Worm (Caenorhabditis elegans) whole organism, mixed stage, embryonic: ENCODE data around the gene F56D6.6.
A peak's percentile ranks its signal among the peaks of the same experiment; 100 is the strongest.

Experiments
- bed-3 ChIP-seq: fragments of 200-800 bp; sonication (Bioruptor generic); optimal IDR thresholded peaks from 3 replicates; lab custom pipeline; 2018; ENCODE audit warnings: mild to moderate bottlenecking, missing genetic modification characterization, moderate library complexity, missing compliant biosample characterization
- ceh-43 ChIP-seq: fragments of 200-800 bp; sonication (Bioruptor generic); optimal IDR thresholded peaks from 2 replicates; lab custom pipeline; 2018; ENCODE audit warnings: mild to moderate bottlenecking, missing genetic modification characterization, moderate library complexity, missing compliant biosample characterization
- ceh-83 ChIP-seq: fragments of 200-800 bp; sonication (Bioruptor generic); optimal IDR thresholded peaks from 2 replicates; lab custom pipeline; 2018; ENCODE audit warnings: mild to moderate bottlenecking, missing genetic modification characterization, missing compliant biosample characterization
- ces-1 ChIP-seq: fragments of 150-350 bp; optimal IDR thresholded peaks from 2 replicates; lab custom pipeline; 2014; ENCODE audit warnings: missing biosample characterization, missing genetic modification reagents, missing genetic modification characterization
- cnd-1 ChIP-seq: fragments of 200-800 bp; sonication (Bioruptor generic); optimal IDR thresholded peaks from 2 replicates; lab custom pipeline; 2018; ENCODE audit warnings: mild to moderate bottlenecking, missing genetic modification characterization, missing compliant biosample characterization
- drap-1 ChIP-seq: fragments of 200-800 bp; sonication (Bioruptor generic); optimal IDR thresholded peaks from 3 replicates; lab custom pipeline; 2018; ENCODE audit warnings: mild to moderate bottlenecking, missing genetic modification characterization, missing compliant biosample characterization
- elt-1 ChIP-seq: sonication (generic microtip); optimal IDR thresholded peaks from 2 replicates; lab custom pipeline; 2017; ENCODE audit warnings: missing genetic modification characterization, mild to moderate bottlenecking, missing compliant biosample characterization, antibody characterized with exemption, moderate library complexity, borderline replicate concordance; ENCODE audit not compliant: insufficient read depth
- elt-3 ChIP-seq: fragments of 150-350 bp; optimal IDR thresholded peaks from 2 replicates; lab custom pipeline; 2014; ENCODE audit warnings: missing biosample characterization, missing genetic modification characterization
- flh-1 ChIP-seq: fragments of 200-800 bp; sonication (Bioruptor generic); optimal IDR thresholded peaks from 2 replicates; lab custom pipeline; 2018; ENCODE audit warnings: mild to moderate bottlenecking, missing genetic modification characterization, moderate library complexity, missing compliant biosample characterization
- ham-2 ChIP-seq: fragments of 200-800 bp; sonication (Bioruptor generic); optimal IDR thresholded peaks from 2 replicates; lab custom pipeline; 2018; ENCODE audit warnings: mild to moderate bottlenecking, missing genetic modification characterization, missing compliant biosample characterization
- hlh-1 ChIP-seq: fragments of 150-350 bp; optimal IDR thresholded peaks from 2 replicates; lab custom pipeline; 2014; ENCODE audit warnings: missing biosample characterization, missing genetic modification reagents, missing genetic modification characterization
- lin-13 ChIP-seq: fragments of 150-350 bp; optimal IDR thresholded peaks from 2 replicates; lab custom pipeline; 2014; ENCODE audit warnings: missing biosample characterization, missing genetic modification characterization
- lin-32 ChIP-seq: fragments of 200-800 bp; sonication (Bioruptor generic); optimal IDR thresholded peaks from 2 replicates; lab custom pipeline; 2018; ENCODE audit warnings: mild to moderate bottlenecking, missing genetic modification characterization, missing compliant biosample characterization
- mab-5 ChIP-seq: fragments of 150-350 bp; optimal IDR thresholded peaks from 2 replicates; lab custom pipeline; 2014; ENCODE audit warnings: missing biosample characterization, missing genetic modification characterization
- mls-2 ChIP-seq: sonication (generic microtip); optimal IDR thresholded peaks from 2 replicates; lab custom pipeline; 2016; ENCODE audit warnings: mild to moderate bottlenecking, missing genetic modification characterization, moderate library complexity, missing compliant biosample characterization
- nhr-12 ChIP-seq: fragments of 150-350 bp; optimal IDR thresholded peaks from 2 replicates; lab custom pipeline; 2014; ENCODE audit warnings: missing biosample characterization, missing genetic modification characterization
- nhr-2 ChIP-seq: fragments of 150-350 bp; optimal IDR thresholded peaks from 2 replicates; lab custom pipeline; 2014; ENCODE audit warnings: missing biosample characterization, missing genetic modification characterization
- nhr-237 ChIP-seq: fragments of 150-350 bp; optimal IDR thresholded peaks from 2 replicates; lab custom pipeline; 2014; ENCODE audit warnings: missing biosample characterization, missing genetic modification characterization
- nhr-28 ChIP-seq: fragments of 150-350 bp; optimal IDR thresholded peaks from 2 replicates; lab custom pipeline; 2014; ENCODE audit warnings: missing biosample characterization, missing genetic modification characterization
- nhr-76 ChIP-seq: sonication (generic microtip); optimal IDR thresholded peaks from 2 replicates; lab custom pipeline; 2017; ENCODE audit warnings: missing biosample characterization, missing genetic modification characterization
- pha-4 ChIP-seq: fragments of 150-350 bp; optimal IDR thresholded peaks from 2 replicates; lab custom pipeline; 2018; ENCODE audit warnings: missing biosample characterization, missing genetic modification reagents, missing genetic modification characterization
- sem-2 ChIP-seq: fragments of 200-800 bp; sonication (Bioruptor generic); optimal IDR thresholded peaks from 2 replicates; lab custom pipeline; 2018; ENCODE audit warnings: mild to moderate bottlenecking, missing genetic modification characterization, missing compliant biosample characterization
- snpc-4 ChIP-seq: fragments of 150-350 bp; optimal IDR thresholded peaks from 2 replicates; lab custom pipeline; 2014; ENCODE audit warnings: missing biosample characterization, missing genetic modification characterization
- sptf-1 ChIP-seq: sonication (generic microtip); optimal IDR thresholded peaks from 2 replicates; lab custom pipeline; 2017; ENCODE audit warnings: mild to moderate bottlenecking, missing genetic modification characterization, moderate library complexity, missing compliant biosample characterization
- tbx-8 ChIP-seq: fragments of 200-800 bp; sonication (Bioruptor generic); optimal IDR thresholded peaks from 2 replicates; lab custom pipeline; 2018; ENCODE audit warnings: mild to moderate bottlenecking, missing genetic modification characterization, moderate library complexity, missing compliant biosample characterization
- unc-120 ChIP-seq: sonication (generic microtip); optimal IDR thresholded peaks from 2 replicates; lab custom pipeline; 2017; ENCODE audit warnings: missing genetic modification characterization, missing compliant biosample characterization; ENCODE audit not compliant: poor library complexity, severe bottlenecking
- unc-62 ChIP-seq: fragments of 150-350 bp; optimal IDR thresholded peaks from 2 replicates; lab custom pipeline; 2014; ENCODE audit warnings: missing biosample characterization, missing genetic modification reagents, missing genetic modification characterization
- zip-8 ChIP-seq: fragments of 150-350 bp; optimal IDR thresholded peaks from 2 replicates; lab custom pipeline; 2014; ENCODE audit warnings: missing biosample characterization, missing genetic modification characterization
- ztf-11 ChIP-seq: fragments of 150-350 bp; optimal IDR thresholded peaks from 2 replicates; lab custom pipeline; 2014; ENCODE audit warnings: missing biosample characterization, missing genetic modification characterization

F56D6.6 gene

ce11 chrIV:3860419-3860818 lies 42.6 kb upstream of the F56D6.6 start:
- no peak for TF ChIP-seq ceh-83 (GFP tag; lab: Kevin White, UChicago)
- no peak for TF ChIP-seq unc-62
- peak; percentile 34 for TF ChIP-seq mls-2 (tag; lab: Kevin White, UChicago)
- no peak for TF ChIP-seq cnd-1 (tag; lab: Kevin White, UChicago)
- no peak for TF ChIP-seq bed-3 (GFP tag; lab: Kevin White, UChicago)
- peak; percentile 98 for TF ChIP-seq ces-1 (GFP tag; lab: Kevin White, UChicago)
- no peak for TF ChIP-seq ham-2 (GFP tag; lab: Kevin White, UChicago)
- no peak for TF ChIP-seq pha-4 (tag; lab: Kevin White, UChicago)

- TF ChIP-seq ztf-11 (tag; lab: Kevin White, UChicago) = no peak
- no peak for TF ChIP-seq ceh-83 (GFP tag; lab: Kevin White, UChicago)
- TF ChIP-seq nhr-12 (tag; lab: Kevin White, UChicago) = no peak
- TF ChIP-seq elt-3 (tag; lab: Kevin White, UChicago) = no peak
- TF ChIP-seq sptf-1 (tag; lab: Kevin White, UChicago) = no peak
- no peak for TF ChIP-seq ceh-43 (GFP tag; lab: Kevin White, UChicago)
- no peak for TF ChIP-seq flh-1 (GFP tag; lab: Kevin White, UChicago)
- TF ChIP-seq mab-5 (tag; lab: Kevin White, UChicago) = no peak
- no peak for TF ChIP-seq sem-2 (GFP tag; lab: Kevin White, UChicago)
- no peak for TF ChIP-seq elt-1 (tag; lab: Kevin White, UChicago)
- TF ChIP-seq ces-1 (GFP tag; lab: Kevin White, UChicago) = no peak
- no peak for TF ChIP-seq hlh-1 (tag; lab: Kevin White, UChicago)
Measured at ce11 chrIV:3862948-3863347, 40.1 kb upstream of the F56D6.6 start.

ce11 chrIV:3864944-3865343 lies 38.1 kb upstream of the F56D6.6 start, which contains the start of gene aat-8:
TSS of gene aat-8 (minus strand) at chrIV:3865044.
- TF ChIP-seq mls-2 (tag; lab: Kevin White, UChicago) (no peak), lin-13 (tag; lab: Kevin White, UChicago) (no peak), bed-3 (GFP tag; lab: Kevin White, UChicago) (no peak), snpc-4 (no peak), tbx-8 (GFP tag; lab: Kevin White, UChicago) (no peak), nhr-237 (no peak), zip-8 (tag; lab: Kevin White, UChicago) (no peak), ham-2 (GFP tag; lab: Kevin White, UChicago) (no peak), nhr-76 (tag; lab: Kevin White, UChicago) (no peak), pha-4 (tag; lab: Kevin White, UChicago) (no peak), sptf-1 (tag; lab: Kevin White, UChicago) (no peak), ces-1 (GFP tag; lab: Kevin White, UChicago) (no peak), ceh-43 (GFP tag; lab: Kevin White, UChicago) (no peak), elt-1 (tag; lab: Kevin White, UChicago) (no peak)
- TF ChIP-seq, all 35 proteins: peak for 0

- no peak for TF ChIP-seq ztf-11 (tag; lab: Kevin White, UChicago)
Measured at ce11 chrIV:3866018-3866417, 37.0 kb upstream of the F56D6.6 start.

ce11 chrIV:3867252-3867651 lies 35.8 kb upstream of the F56D6.6 start, which contains the start of gene F37C4.4:
TSS of gene F37C4.4 (plus strand) at chrIV:3867309.
- peak; percentile 40 for TF ChIP-seq elt-1 (tag; lab: Kevin White, UChicago)
- TF ChIP-seq ham-2 (GFP tag; lab: Kevin White, UChicago) = peak; percentile 36
- no peak for TF ChIP-seq sem-2 (GFP tag; lab: Kevin White, UChicago)

ce11 chrIV:3869875-3870274 lies 33.2 kb upstream of the F56D6.6 start:
- TF ChIP-seq drap-1 (GFP tag; lab: Kevin White, UChicago) (no peak), nhr-237 (no peak)

- no peak for TF ChIP-seq snpc-4
- TF ChIP-seq lin-32 (GFP tag; lab: Kevin White, UChicago) = no peak
- TF ChIP-seq mab-5 (tag; lab: Kevin White, UChicago) = no peak
- no peak for TF ChIP-seq nhr-2 (tag; lab: Kevin White, UChicago)
- TF ChIP-seq drap-1 (GFP tag; lab: Kevin White, UChicago) = no peak
- TF ChIP-seq cnd-1 (tag; lab: Kevin White, UChicago) = no peak
- no peak for TF ChIP-seq ztf-11 (tag; lab: Kevin White, UChicago)
- TF ChIP-seq nhr-28 = no peak
- TF ChIP-seq unc-120 (tag; lab: Kevin White, UChicago) = no peak
- TF ChIP-seq ceh-83 (GFP tag; lab: Kevin White, UChicago) = no peak
- no peak for TF ChIP-seq ceh-43 (GFP tag; lab: Kevin White, UChicago)
- no peak for TF ChIP-seq sem-2 (GFP tag; lab: Kevin White, UChicago)
- no peak for TF ChIP-seq tbx-8 (GFP tag; lab: Kevin White, UChicago)
- no peak for TF ChIP-seq lin-13 (tag; lab: Kevin White, UChicago)
Measured at ce11 chrIV:3873195-3873594, 29.9 kb upstream of the F56D6.6 start.
